Worm (Caenorhabditis elegans) whole organism, L4 larva: ENCODE results near the gene mec-10.
A peak's percentile ranks its signal among the peaks of the same experiment; 100 is the strongest.

Experiments
- D1046.2 ChIP-seq: fragments of 200-800 bp; sonication (Bioruptor generic); IDR thresholded peaks from 2 replicates; pipeline ENCODE4 v1.3.6; 2022; ENCODE audit warnings: missing genetic modification characterization, missing compliant biosample characterization
- F37D6.2 ChIP-seq: sonication (generic microtip); optimal IDR thresholded peaks from 2 replicates; lab custom pipeline; 2016; ENCODE audit warnings: mild to moderate bottlenecking, missing genetic modification characterization, missing compliant biosample characterization
- F44E2.7 ChIP-seq: fragments of 200-800 bp; sonication (Bioruptor generic); IDR thresholded peaks from 2 replicates; pipeline ENCODE4 v2.1.2; 2022; ENCODE audit warnings: missing genetic modification characterization, missing compliant biosample characterization
- F49E8.2 ChIP-seq: sonication (generic microtip); optimal IDR thresholded peaks from 2 replicates; lab custom pipeline; 2016; ENCODE audit warnings: missing compliant biosample characterization, mild to moderate bottlenecking, missing genetic modification characterization, borderline replicate concordance
- R02D3.7 ChIP-seq: fragments of 150-350 bp; sonication (generic microtip); optimal IDR thresholded peaks from 3 replicates; lab custom pipeline; 2014; ENCODE audit warnings: missing biosample characterization, missing genetic modification characterization
- T20F7.1 ChIP-seq: fragments of 200-800 bp; sonication (Bioruptor generic); optimal IDR thresholded peaks from 2 replicates; lab custom pipeline; 2018; ENCODE audit warnings: mild to moderate bottlenecking, missing genetic modification characterization, missing compliant biosample characterization
- T26A8.4 ChIP-seq: fragments of 200-800 bp; sonication (Bioruptor generic); IDR thresholded peaks from 2 replicates; pipeline ENCODE4 v1.3.6; 2022; ENCODE audit warnings: missing genetic modification characterization, missing compliant biosample characterization
- Y5F2A.4 ChIP-seq: fragments of 200-800 bp; sonication (Bioruptor generic); optimal IDR thresholded peaks from 2 replicates; lab custom pipeline; 2018; ENCODE audit warnings: mild to moderate bottlenecking, missing genetic modification characterization, missing compliant biosample characterization
- ZK337.2 ChIP-seq: fragments of 200-800 bp; sonication (Bioruptor generic); IDR thresholded peaks from 2 replicates; pipeline ENCODE4 v1.3.6; 2022; ENCODE audit warnings: missing genetic modification reagents, missing genetic modification characterization, missing compliant biosample characterization
- aha-1 ChIP-seq: fragments of 150-350 bp; peaks from one replicate; lab custom pipeline; 2014; ENCODE audit warnings: missing biosample characterization, missing genetic modification characterization
- aly-2 ChIP-seq: sonication (generic microtip); optimal IDR thresholded peaks from 2 replicates; lab custom pipeline; 2018; ENCODE audit warnings: missing biosample characterization, missing genetic modification characterization
- ceh-20 ChIP-seq: fragments of 200-800 bp; sonication (Bioruptor generic); IDR thresholded peaks from 2 replicates; pipeline ENCODE4 v1.3.6; 2022; ENCODE audit warnings: missing genetic modification reagents, missing genetic modification characterization, missing compliant biosample characterization
- ceh-32 ChIP-seq: sonication (generic microtip); optimal IDR thresholded peaks from 2 replicates; lab custom pipeline; 2016; ENCODE audit warnings: mild to moderate bottlenecking, missing genetic modification characterization, missing compliant biosample characterization; ENCODE audit not compliant: poor library complexity
- ces-1 ChIP-seq: fragments of 150-350 bp; sonication (generic microtip); optimal IDR thresholded peaks from 4 replicates; lab custom pipeline; 2014; ENCODE audit warnings: missing biosample characterization, missing genetic modification reagents, missing genetic modification characterization
- cey-2 ChIP-seq: sonication (generic microtip); optimal IDR thresholded peaks from 3 replicates; lab custom pipeline; 2017; ENCODE audit warnings: missing genetic modification characterization, mild to moderate bottlenecking, missing compliant biosample characterization, antibody characterized with exemption, borderline replicate concordance; ENCODE audit not compliant: insufficient read depth
- ctbp-1 ChIP-seq: fragments of 200-800 bp; sonication (Bioruptor generic); IDR thresholded peaks from 2 replicates; pipeline ENCODE4 v1.3.6; 2022; ENCODE audit warnings: missing genetic modification reagents, missing genetic modification characterization, missing compliant biosample characterization
- daf-19 ChIP-seq: fragments of 200-800 bp; sonication (Bioruptor generic); conservative IDR thresholded peaks from 2 replicates; pipeline ENCODE4 v1.3.6; 2022; ENCODE audit warnings: missing genetic modification characterization, missing compliant biosample characterization
- dmd-6 ChIP-seq: fragments of 200-800 bp; sonication (Bioruptor generic); IDR thresholded peaks from 2 replicates; pipeline ENCODE4 v1.3.6; 2022; ENCODE audit warnings: missing genetic modification reagents, missing genetic modification characterization, missing compliant biosample characterization
- dmd-8 ChIP-seq: fragments of 200-800 bp; sonication (Bioruptor generic); IDR thresholded peaks from 2 replicates; pipeline ENCODE4 v1.3.6; 2022; ENCODE audit warnings: missing genetic modification characterization, missing compliant biosample characterization
- dpl-1 ChIP-seq: fragments of 150-350 bp; optimal IDR thresholded peaks from 2 replicates; lab custom pipeline; 2014; ENCODE audit warnings: missing biosample characterization, missing genetic modification reagents, missing genetic modification characterization
- dve-1 ChIP-seq: sonication (generic microtip); optimal IDR thresholded peaks from 2 replicates; lab custom pipeline; 2017; ENCODE audit warnings: antibody characterized with exemption, mild to moderate bottlenecking, missing genetic modification characterization, missing compliant biosample characterization; ENCODE audit not compliant: insufficient read depth
- egl-27 ChIP-seq: sonication (generic microtip); optimal IDR thresholded peaks from 3 replicates; lab custom pipeline; 2017; ENCODE audit warnings: missing biosample characterization, missing genetic modification reagents, missing genetic modification characterization
- fos-1 ChIP-seq: fragments of 150-350 bp; optimal IDR thresholded peaks from 2 replicates; lab custom pipeline; 2014; ENCODE audit warnings: missing biosample characterization, missing genetic modification characterization
- hlh-11 ChIP-seq: fragments of 200-800 bp; sonication (Bioruptor generic); optimal IDR thresholded peaks from 2 replicates; lab custom pipeline; 2018; ENCODE audit warnings: mild to moderate bottlenecking, missing genetic modification characterization, missing compliant biosample characterization
- hlh-30 ChIP-seq: sonication (generic microtip); optimal IDR thresholded peaks from 2 replicates; lab custom pipeline; 2017; ENCODE audit warnings: antibody characterized with exemption, mild to moderate bottlenecking, missing genetic modification characterization, missing compliant biosample characterization; ENCODE audit not compliant: insufficient read depth
- lin-1 ChIP-seq: fragments of 200-800 bp; sonication (Bioruptor generic); IDR thresholded peaks from 2 replicates; pipeline ENCODE4 v1.3.6; 2022; ENCODE audit warnings: missing genetic modification reagents, missing genetic modification characterization, missing compliant biosample characterization
- lin-38 ChIP-seq: fragments of 200-800 bp; sonication (Bioruptor generic); IDR thresholded peaks from 2 replicates; pipeline ENCODE4 v1.3.6; 2022; ENCODE audit warnings: missing genetic modification reagents, missing genetic modification characterization, missing compliant biosample characterization
- lin-39 ChIP-seq: fragments of 150-350 bp; optimal IDR thresholded peaks from 2 replicates; lab custom pipeline; 2014; ENCODE audit warnings: missing biosample characterization, missing genetic modification reagents, missing genetic modification characterization
- mdl-1 ChIP-seq, 2 experiments: fragments of 150-350 bp in 1 of 2; sonication (generic microtip) in 1 of 2; optimal IDR thresholded peaks; 2 replicates each; lab custom pipeline; 2014 to 2017; ENCODE audit warnings: missing biosample characterization in 2 of 2, missing genetic modification characterization in 2 of 2
- mep-1 ChIP-seq: fragments of 150-350 bp; sonication (generic microtip); optimal IDR thresholded peaks from 3 replicates; lab custom pipeline; 2014; ENCODE audit warnings: missing biosample characterization, missing genetic modification characterization
- mxl-3 ChIP-seq: fragments of 200-800 bp; sonication (Bioruptor generic); optimal IDR thresholded peaks from 2 replicates; lab custom pipeline; 2018; ENCODE audit warnings: mild to moderate bottlenecking, missing genetic modification characterization, missing compliant biosample characterization
- nhr-10 ChIP-seq: fragments of 150-350 bp; optimal IDR thresholded peaks from 2 replicates; lab custom pipeline; 2014; ENCODE audit warnings: missing biosample characterization, missing genetic modification characterization
- nhr-111 ChIP-seq: fragments of 200-800 bp; sonication (Bioruptor generic); optimal IDR thresholded peaks from 2 replicates; lab custom pipeline; 2018; ENCODE audit warnings: mild to moderate bottlenecking, missing genetic modification characterization, missing compliant biosample characterization
- nhr-237 ChIP-seq: sonication (generic microtip); optimal IDR thresholded peaks from 2 replicates; lab custom pipeline; 2017; ENCODE audit warnings: missing biosample characterization, missing genetic modification characterization
- nhr-25 ChIP-seq: sonication (generic microtip); optimal IDR thresholded peaks from 2 replicates; lab custom pipeline; 2017; ENCODE audit warnings: missing genetic modification characterization, mild to moderate bottlenecking, missing compliant biosample characterization, antibody characterized with exemption, moderate library complexity, borderline replicate concordance; ENCODE audit not compliant: insufficient read depth
- nhr-28 ChIP-seq: fragments of 150-350 bp; optimal IDR thresholded peaks from 2 replicates; lab custom pipeline; 2014; ENCODE audit warnings: missing biosample characterization, missing genetic modification characterization
- nhr-42 ChIP-seq: fragments of 200-800 bp; sonication (Bioruptor generic); IDR thresholded peaks from 2 replicates; pipeline ENCODE4 v1.3.6; 2022; ENCODE audit warnings: missing genetic modification characterization, missing compliant biosample characterization
- nhr-76 ChIP-seq: fragments of 150-350 bp; optimal IDR thresholded peaks from 2 replicates; lab custom pipeline; 2014; ENCODE audit warnings: missing biosample characterization, missing genetic modification characterization
- nhr-77 ChIP-seq: fragments of 150-350 bp; optimal IDR thresholded peaks from 2 replicates; lab custom pipeline; 2014; ENCODE audit warnings: missing biosample characterization, missing genetic modification characterization
- pqm-1 ChIP-seq: sonication (generic microtip); optimal IDR thresholded peaks from 2 replicates; lab custom pipeline; 2017; ENCODE audit warnings: missing biosample characterization, missing genetic modification characterization
- saeg-2 ChIP-seq: fragments of 200-800 bp; sonication (Bioruptor generic); IDR thresholded peaks from 2 replicates; pipeline ENCODE4 v1.3.6; 2022; ENCODE audit warnings: missing genetic modification reagents, missing genetic modification characterization, missing compliant biosample characterization
- snpc-1.2 ChIP-seq: fragments of 200-800 bp; sonication (Bioruptor generic); IDR thresholded peaks from 2 replicates; pipeline ENCODE4 v1.3.6; 2022; ENCODE audit warnings: missing genetic modification reagents, missing genetic modification characterization, missing compliant biosample characterization
- snpc-4 ChIP-seq: fragments of 150-350 bp; optimal IDR thresholded peaks from 2 replicates; lab custom pipeline; 2014; ENCODE audit warnings: missing biosample characterization, missing genetic modification characterization
- spr-3 ChIP-seq: fragments of 200-800 bp; sonication (Bioruptor generic); optimal IDR thresholded peaks from 2 replicates; lab custom pipeline; 2018; ENCODE audit warnings: mild to moderate bottlenecking, missing genetic modification characterization, missing compliant biosample characterization
- tra-1 ChIP-seq: fragments of 200-800 bp; sonication (Bioruptor generic); IDR thresholded peaks from 2 replicates; pipeline ENCODE4 v1.3.6; 2022; ENCODE audit warnings: missing genetic modification reagents, missing genetic modification characterization, missing compliant biosample characterization
- unc-62 ChIP-seq, 3 experiments: fragments of 150-350 bp in 1 of 3; sonication (generic microtip); optimal IDR thresholded peaks in 2 of 3; peaks in 1 of 3; 1 replicate in 1 of 3; 2 replicates in 2 of 3; lab custom pipeline; 2014 to 2017; ENCODE audit warnings: missing biosample characterization in 3 of 3, missing genetic modification characterization in 3 of 3, missing genetic modification reagents in 3 of 3, missing genotype in 1 of 3
- vab-7 ChIP-seq: fragments of 200-800 bp; sonication (Bioruptor generic); IDR thresholded peaks from 2 replicates; pipeline ENCODE4 v1.3.6; 2022; ENCODE audit warnings: missing genetic modification reagents, missing genetic modification characterization, missing compliant biosample characterization
- zfp-2 ChIP-seq: sonication (generic microtip); optimal IDR thresholded peaks from 2 replicates; lab custom pipeline; 2016; ENCODE audit warnings: mild to moderate bottlenecking, missing genetic modification characterization, missing compliant biosample characterization
- ztf-11 ChIP-seq: fragments of 150-350 bp; optimal IDR thresholded peaks from 2 replicates; lab custom pipeline; 2014; ENCODE audit warnings: missing biosample characterization, missing genetic modification characterization

The mec-10 gene

ce11 chrX:8475142-8475541 lies 5.0 kb upstream of the mec-10 start (continued):
- peak; percentile 40 for TF ChIP-seq dve-1
- TF ChIP-seq ceh-20 (GFP tag; lab: Robert Waterston, UW) = 0 out of 2 replicates have a peak, but pooled peaks have one; percentile 19
- TF ChIP-seq mdl-1 (tag; optimal IDR thresholded peaks at IDR 0.05; lab: Kevin White, UChicago) = peak; percentile 84 to 92
- peak; percentile 91 for TF ChIP-seq hlh-30
- no peak for TF ChIP-seq R02D3.7 (tag; lab: Kevin White, UChicago)
- TF ChIP-seq nhr-76 (tag; lab: Kevin White, UChicago) = peak; percentile 28
- no peak for TF ChIP-seq nhr-42 (GFP tag; lab: Robert Waterston, UW)
- TF ChIP-seq cey-2 (tag; lab: Kevin White, UChicago) = peak; percentile 56
- TF ChIP-seq mep-1 (tag; lab: Kevin White, UChicago) = peak; percentile 81
- TF ChIP-seq hlh-11 = peak; percentile 91
- TF ChIP-seq dmd-6 (GFP tag; lab: Robert Waterston, UW) = peak; percentile 50
- TF ChIP-seq nhr-237 = peak; percentile 47
- TF ChIP-seq nhr-25 (tag; lab: Kevin White, UChicago) = peak; percentile 93
- TF ChIP-seq T20F7.1 (GFP tag; lab: Kevin White, UChicago) = peak; percentile 32
- TF ChIP-seq unc-62 (GFP tag; optimal IDR thresholded peaks at IDR 0.05 in 1 of 2; lab: Kevin White, UChicago) = peak in 1 of 2 experiments; percentile 99
- TF ChIP-seq unc-62 (tag; optimal IDR thresholded peaks at IDR 0.05; lab: Kevin White, UChicago) = peak; percentile 22

- TF ChIP-seq nhr-76 (tag; lab: Kevin White, UChicago) = no peak
- TF ChIP-seq tra-1 (GFP tag; lab: Robert Waterston, UW) = peak; percentile 67; the same call in 1 of the 2 replicates
- TF ChIP-seq snpc-1.2 (GFP tag; lab: Robert Waterston, UW) = no peak
- no peak for TF ChIP-seq spr-3 (GFP tag; lab: Kevin White, UChicago)
- TF ChIP-seq daf-19 (GFP tag; lab: Robert Waterston, UW) = no peak
- no peak for TF ChIP-seq fos-1 (tag; lab: Kevin White, UChicago)
- no peak for TF ChIP-seq ztf-11 (tag; lab: Kevin White, UChicago)
- no peak for TF ChIP-seq mdl-1 (tag; optimal IDR thresholded peaks at IDR 0.05; lab: Kevin White, UChicago)
- no peak for TF ChIP-seq saeg-2 (GFP tag; lab: Robert Waterston, UW)
- no peak for TF ChIP-seq mxl-3
- TF ChIP-seq nhr-25 (tag; lab: Kevin White, UChicago) = no peak
- no peak for TF ChIP-seq lin-39
- TF ChIP-seq F44E2.7 (GFP tag; lab: Robert Waterston, UW) = no peak
- peak; percentile 63 for TF ChIP-seq nhr-10 (tag; lab: Kevin White, UChicago)
- peak; percentile 89 for TF ChIP-seq hlh-11
- TF ChIP-seq pqm-1 (tag; lab: Kevin White, UChicago) = peak; percentile 98
- TF ChIP-seq zfp-2 (tag; lab: Kevin White, UChicago) = no peak
- TF ChIP-seq aly-2 (tag; lab: Kevin White, UChicago) = no peak
- no peak for TF ChIP-seq F37D6.2 (tag; lab: Kevin White, UChicago)
- no peak for TF ChIP-seq dpl-1
- TF ChIP-seq dmd-8 (GFP tag; lab: Robert Waterston, UW) = no peak
- TF ChIP-seq ceh-32 (tag; lab: Kevin White, UChicago) = no peak
- TF ChIP-seq T20F7.1 (GFP tag; lab: Kevin White, UChicago) = peak; percentile 60
- TF ChIP-seq lin-1 (GFP tag; lab: Robert Waterston, UW) = peak; percentile 79; the same call in 1 of the 2 replicates
- no peak for TF ChIP-seq F49E8.2 (tag; lab: Kevin White, UChicago)
- TF ChIP-seq nhr-28 (tag; lab: Kevin White, UChicago) = peak; percentile 87
- TF ChIP-seq Y5F2A.4 = no peak
- TF ChIP-seq egl-27 (tag; lab: Kevin White, UChicago) = no peak
- peak; percentile 94 for TF ChIP-seq nhr-77
- no peak for TF ChIP-seq T26A8.4 (GFP tag; lab: Robert Waterston, UW)
- TF ChIP-seq aha-1 (tag; lab: Kevin White, UChicago) = peak; percentile 90
- no peak for TF ChIP-seq ZK337.2 (GFP tag; lab: Robert Waterston, UW)
- no peak for TF ChIP-seq nhr-111 (GFP tag; lab: Kevin White, UChicago)
- no peak for TF ChIP-seq vab-7
- no peak for TF ChIP-seq ces-1 (GFP tag; lab: Kevin White, UChicago)
- no peak for TF ChIP-seq D1046.2 (GFP tag; lab: Robert Waterston, UW)
- peak; percentile 97 for TF ChIP-seq dmd-6 (GFP tag; lab: Robert Waterston, UW)
- TF ChIP-seq lin-38 (GFP tag; lab: Robert Waterston, UW) = no peak
- no peak for TF ChIP-seq ctbp-1 (GFP tag; lab: Robert Waterston, UW)
- TF ChIP-seq snpc-4 (tag; lab: Kevin White, UChicago) = no peak
Measured at ce11 chrX:8473468-8473867, 3.4 kb upstream of the mec-10 start.
